Worm (Caenorhabditis elegans): ENCODE measurements around the gene F54D8.10.

DNA sequence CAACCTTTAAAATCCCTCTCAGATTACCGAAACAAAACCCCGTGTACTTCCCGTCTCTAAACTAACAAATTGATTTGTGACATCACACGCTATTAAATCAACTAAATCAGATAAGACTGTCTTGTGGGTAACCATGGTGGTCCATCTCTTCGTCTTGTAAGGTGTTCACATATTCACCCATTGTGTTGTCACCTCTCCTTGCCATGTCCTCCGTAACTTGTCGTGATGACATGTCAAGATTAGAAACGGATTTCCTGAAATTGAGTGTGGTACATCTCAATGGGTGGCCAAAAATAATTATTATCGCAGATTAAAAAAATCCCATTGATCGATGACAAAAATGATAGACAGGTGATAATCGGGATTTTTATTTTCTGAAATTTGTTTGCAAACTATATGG, 29.8 kb downstream of the F54D8.10 start:
- TF ChIP-seq him-1 (tag; optimal IDR thresholded peaks at IDR 0.05): no peak
- no peak for TF ChIP-seq W03F9.2 (tag; optimal IDR thresholded peaks at IDR 0.05)
- no peak for TF ChIP-seq dao-5 (tag; optimal IDR thresholded peaks at IDR 0.05)
